Fruit fly (Drosophila melanogaster) whole organism, pupa: ENCODE measurements around the gene CG4911.

Experiments
- CG10348 ChIP-seq: fragments of 200-800 bp; sonication (Bioruptor generic); IDR thresholded peaks from 2 replicates; pipeline ENCODE4 v1.3.6; 2022; ENCODE audit warnings: missing biosample characterization, missing genetic modification characterization
- CG12605 ChIP-seq: fragments of 200-800 bp; sonication (Bioruptor generic); IDR thresholded peaks from 2 replicates; pipeline ENCODE4 v1.3.6; 2022; ENCODE audit warnings: missing biosample characterization, missing genetic modification characterization
- CG13204 ChIP-seq: fragments of 200-800 bp; sonication (Bioruptor generic); optimal IDR thresholded peaks from 2 replicates; lab custom pipeline; 2018; ENCODE audit warnings: missing biosample characterization, mild to moderate bottlenecking, missing genetic modification characterization, moderate library complexity
- CG14655 ChIP-seq: fragments of 200-800 bp; sonication (Bioruptor generic); optimal IDR thresholded peaks from 3 replicates; lab custom pipeline; 2017; ENCODE audit warnings: mild to moderate bottlenecking, missing biosample characterization, missing genetic modification reagents, missing genetic modification characterization
- CG15710 ChIP-seq: fragments of 200-800 bp; sonication (Bioruptor generic); optimal IDR thresholded peaks from 2 replicates; lab custom pipeline; 2018; ENCODE audit warnings: missing biosample characterization, mild to moderate bottlenecking, missing genetic modification characterization, moderate library complexity
- CG17806 ChIP-seq: fragments of 200-800 bp; sonication (Bioruptor generic); optimal IDR thresholded peaks from 2 replicates; lab custom pipeline; 2018; ENCODE audit warnings: missing biosample characterization, mild to moderate bottlenecking, missing genetic modification characterization, moderate library complexity
- CG32121 ChIP-seq: fragments of 200-800 bp; sonication (Bioruptor generic); IDR thresholded peaks from 2 replicates; pipeline ENCODE4 v1.3.6; 2022; ENCODE audit warnings: missing biosample characterization, missing genetic modification characterization
- CG34367 ChIP-seq: fragments of 200-800 bp; sonication (Bioruptor generic); optimal IDR thresholded peaks from 2 replicates; lab custom pipeline; 2018; ENCODE audit warnings: missing biosample characterization, mild to moderate bottlenecking, missing genetic modification characterization
- CG4496 ChIP-seq: fragments of 200-800 bp; sonication (Bioruptor generic); IDR thresholded peaks from 3 replicates; pipeline ENCODE4 v1.3.6; 2022; ENCODE audit warnings: missing biosample characterization, missing genetic modification characterization
- CG8159 ChIP-seq: fragments of 200-800 bp; sonication (Bioruptor generic); optimal IDR thresholded peaks from 3 replicates; lab custom pipeline; 2018; ENCODE audit warnings: missing biosample characterization, mild to moderate bottlenecking, missing genetic modification characterization, moderate library complexity
- CG8301 ChIP-seq: fragments of 200-800 bp; sonication (Bioruptor generic); optimal IDR thresholded peaks from 2 replicates; lab custom pipeline; 2018; ENCODE audit warnings: missing biosample characterization, mild to moderate bottlenecking, missing genetic modification characterization
- CG9948 ChIP-seq: fragments of 200-800 bp; sonication (Bioruptor generic); optimal IDR thresholded peaks from 2 replicates; lab custom pipeline; 2018; ENCODE audit warnings: missing biosample characterization, mild to moderate bottlenecking, missing genetic modification characterization, moderate library complexity
- D1 ChIP-seq: fragments of 200-800 bp; sonication (Bioruptor generic); optimal IDR thresholded peaks from 2 replicates; lab custom pipeline; 2018; ENCODE audit warnings: missing biosample characterization, mild to moderate bottlenecking, missing genetic modification characterization, moderate library complexity
- EcR ChIP-seq: fragments of 200-800 bp; sonication (Bioruptor generic); optimal IDR thresholded peaks from 3 replicates; lab custom pipeline; 2019; ENCODE audit warnings: missing biosample characterization, missing genetic modification characterization, mild to moderate bottlenecking, moderate library complexity, missing genetic modification reagents
- Ets98B ChIP-seq: fragments of 200-800 bp; sonication (Bioruptor generic); IDR thresholded peaks from 2 replicates; pipeline ENCODE4 v1.3.6; 2022; ENCODE audit warnings: missing biosample characterization, missing genetic modification characterization
- Pif1A ChIP-seq: fragments of 200-800 bp; sonication (Bioruptor generic); optimal IDR thresholded peaks from 3 replicates; lab custom pipeline; 2016; ENCODE audit warnings: missing biosample characterization, missing genetic modification characterization
- Pif1B ChIP-seq: fragments of 200-800 bp; sonication (Bioruptor generic); optimal IDR thresholded peaks from 3 replicates; lab custom pipeline; 2016; ENCODE audit warnings: missing biosample characterization, missing genetic modification characterization
- Snoo ChIP-seq: fragments of 200-800 bp; sonication (Bioruptor generic); optimal IDR thresholded peaks from 3 replicates; lab custom pipeline; 2017; ENCODE audit warnings: missing biosample characterization, mild to moderate bottlenecking, missing genetic modification characterization, inconsistent platforms
- fd96Ca ChIP-seq: fragments of 200-800 bp; sonication (Bioruptor generic); IDR thresholded peaks from 3 replicates; pipeline ENCODE4 v1.3.6; 2022; ENCODE audit warnings: missing biosample characterization, missing genetic modification characterization
- gl ChIP-seq: fragments of 200-800 bp; sonication (Bioruptor generic); optimal IDR thresholded peaks from 2 replicates; lab custom pipeline; 2018; ENCODE audit warnings: missing biosample characterization, mild to moderate bottlenecking, missing genetic modification characterization
- rn ChIP-seq: fragments of 200-800 bp; sonication (Bioruptor generic); IDR thresholded peaks from 2 replicates; pipeline ENCODE4 v1.3.6; 2022; ENCODE audit warnings: missing biosample characterization, missing genetic modification characterization

Gene CG4911

DNA sequence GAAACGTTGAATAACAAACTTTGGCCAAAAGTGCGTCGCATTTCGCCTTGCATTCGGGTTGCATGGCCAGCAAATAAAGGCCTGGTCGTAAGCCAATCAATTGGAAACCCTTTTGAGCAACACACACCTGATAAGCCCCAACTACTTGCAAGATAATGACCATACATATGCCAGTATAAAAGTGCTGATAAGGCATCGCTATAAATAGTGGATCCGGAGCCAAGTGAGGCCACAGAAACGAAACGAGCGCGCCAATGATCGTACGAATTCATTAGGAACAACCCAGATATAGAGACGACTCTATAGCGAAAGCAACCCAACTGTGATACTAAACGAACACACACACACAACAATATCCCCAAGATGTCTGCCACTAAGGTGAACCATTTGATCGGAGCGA, 24.1 kb upstream of the CG4911 start, which contains the start of gene CG13315:
TSS of gene CG13315 (plus strand) at position 230 of the 400 bp plus-strand sequence.
- TF ChIP-seq CG15710 (tag; lab: Kevin White, UChicago) (no peak), CG8159 (tag; lab: Kevin White, UChicago) (no peak), Snoo (tag; lab: Kevin White, UChicago) (no peak), CG4496 (no peak), Pif1B (GFP tag; lab: Kevin White, UChicago) (no peak)
- TF ChIP-seq, all 21 proteins: peak for 0

dm6 chr3L:9095704-9096103, 23.2 kb upstream of the CG4911 start:
- TF ChIP-seq CG34367 (tag; lab: Kevin White, UChicago) (no peak), gl (no peak), CG13204 (GFP tag; lab: Kevin White, UChicago) (no peak)

DNA sequence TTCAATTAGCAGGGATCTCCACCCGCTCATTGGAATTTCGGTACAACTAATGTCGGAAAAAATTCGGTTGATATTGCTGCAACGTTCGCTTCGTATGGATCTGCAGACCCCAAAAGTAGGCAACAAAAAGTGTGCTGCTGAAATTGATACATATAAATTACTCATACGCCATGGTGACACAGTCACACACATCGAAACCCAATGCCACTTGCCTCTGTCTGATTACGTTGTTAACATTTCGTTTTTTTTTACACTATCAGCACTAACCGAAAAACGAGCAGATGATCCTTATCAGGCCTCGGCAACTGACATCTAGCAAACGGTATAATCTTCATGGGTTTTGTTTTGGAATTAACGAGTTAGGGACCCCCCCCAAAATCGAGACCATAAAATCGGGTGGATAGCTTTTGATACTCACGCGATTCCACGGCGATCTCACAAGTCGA, 22.5 kb upstream of the CG4911 start:
- no peak for TF ChIP-seq CG17806 (tag; lab: Kevin White, UChicago)
- no peak for TF ChIP-seq CG8159 (tag; lab: Kevin White, UChicago)
- no peak for TF ChIP-seq CG10348 (GFP tag; lab: Robert Waterston, UW)
- TF ChIP-seq CG15710 (tag; lab: Kevin White, UChicago): no peak
- TF ChIP-seq CG9948: no peak
- TF ChIP-seq CG32121 (GFP tag; lab: Robert Waterston, UW): no peak
- no peak for TF ChIP-seq CG4496
- TF ChIP-seq CG12605: no peak
- no peak for TF ChIP-seq fd96Ca (GFP tag; lab: Robert Waterston, UW)

dm6 chr3L:9092356-9093103, 20.0 kb upstream of the CG4911 start, which contains the start of gene CG32032:
CG32032 (plus strand) TSS chr3L:9093053.
- no peak for TF ChIP-seq gl
- TF ChIP-seq CG4496: no peak
- no peak for TF ChIP-seq fd96Ca (GFP tag; lab: Robert Waterston, UW)
- no peak for TF ChIP-seq CG14655 (GFP tag; lab: Kevin White, UChicago)
- peak; percentile 42 for TF ChIP-seq CG15710 (tag; lab: Kevin White, UChicago)
- no peak for TF ChIP-seq D1 (tag; lab: Kevin White, UChicago)
- peak; percentile 44; the same call in 1 of the 2 replicates for TF ChIP-seq CG32121 (GFP tag; lab: Robert Waterston, UW)
- TF ChIP-seq CG17806 (tag; lab: Kevin White, UChicago): no peak
- no peak for TF ChIP-seq Snoo (tag; lab: Kevin White, UChicago)
- no peak for TF ChIP-seq Pif1A (GFP tag; lab: Kevin White, UChicago)
- TF ChIP-seq CG9948: no peak
- TF ChIP-seq EcR: no peak
- TF ChIP-seq CG8301 (tag; lab: Kevin White, UChicago): no peak
- TF ChIP-seq rn (GFP tag; lab: Robert Waterston, UW): no peak
- TF ChIP-seq Ets98B (GFP tag; lab: Robert Waterston, UW): no peak
- peak; percentile 61 for TF ChIP-seq CG8159 (tag; lab: Kevin White, UChicago)
- TF ChIP-seq CG12605: no peak
- no peak for TF ChIP-seq CG10348 (GFP tag; lab: Robert Waterston, UW)
- TF ChIP-seq Pif1B (GFP tag; lab: Kevin White, UChicago): no peak
- no peak for TF ChIP-seq CG34367 (tag; lab: Kevin White, UChicago)
- no peak for TF ChIP-seq CG13204 (GFP tag; lab: Kevin White, UChicago)
- TF ChIP-seq, all 21 proteins: peak for 3

- no peak for TF ChIP-seq Pif1A (GFP tag; lab: Kevin White, UChicago)
- no peak for TF ChIP-seq CG32121 (GFP tag; lab: Robert Waterston, UW)
- no peak for TF ChIP-seq CG9948
Measured at dm6 chr3L:9074882-9075281, 2.4 kb upstream of the CG4911 start.

DNA sequence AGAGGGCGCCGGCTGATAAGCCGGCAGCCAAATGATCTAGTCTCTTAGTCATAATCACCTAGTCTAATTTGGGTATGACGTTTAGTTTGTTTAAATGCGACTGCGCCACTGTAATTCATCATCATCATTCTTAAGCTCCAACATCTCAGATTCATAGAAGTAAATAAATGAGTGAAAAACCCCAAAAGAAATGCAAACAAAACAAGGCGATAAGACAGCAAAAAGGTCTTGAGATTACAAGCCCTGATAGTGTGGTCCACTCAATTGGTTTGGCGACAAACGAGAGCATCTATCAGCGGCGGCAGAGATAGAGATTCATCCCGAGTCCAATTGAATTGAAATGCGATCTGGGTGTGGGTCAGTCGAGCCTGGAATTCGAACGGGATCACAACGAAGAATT, 1.8 kb upstream of the CG4911 start, which contains the start of gene teq:
TSS of gene teq (plus strand) at position 359 of the 400 bp plus-strand sequence.
- TF ChIP-seq CG4496: no peak
- no peak for TF ChIP-seq CG12605
- no peak for TF ChIP-seq Ets98B (GFP tag; lab: Robert Waterston, UW)
- no peak for TF ChIP-seq Pif1A (GFP tag; lab: Kevin White, UChicago)
- TF ChIP-seq, all 21 proteins: peak for 0

DNA sequence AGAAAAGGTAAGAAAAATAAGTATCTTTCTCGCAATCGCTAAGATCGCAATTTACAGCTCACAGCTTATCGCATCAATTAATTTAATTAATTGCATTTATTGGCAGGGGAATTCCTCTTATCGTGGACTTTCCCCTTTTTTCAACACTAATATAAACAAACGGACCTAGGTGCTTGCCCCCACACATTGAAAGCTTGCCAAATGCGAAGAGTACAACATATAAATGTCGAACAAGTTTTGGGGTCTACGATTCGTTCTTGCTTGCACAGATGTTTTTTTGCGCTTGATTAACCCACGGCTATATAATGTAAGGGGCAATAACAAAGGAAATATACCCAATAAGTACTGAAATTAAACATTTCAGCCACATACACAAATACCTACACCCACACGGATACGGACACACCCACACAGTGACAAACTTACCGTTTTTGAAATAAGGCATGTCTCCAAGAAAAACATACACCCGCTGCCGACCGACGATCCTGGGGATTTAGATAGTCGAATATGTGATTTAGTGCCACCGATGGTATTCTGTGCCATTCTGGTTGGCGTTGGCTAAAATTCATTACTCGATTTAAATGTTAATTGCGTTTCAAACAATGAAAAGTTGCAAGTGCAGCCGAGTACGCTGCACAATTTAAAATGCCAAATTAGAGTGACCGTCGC, 335 bp downstream of the CG4911 start:
- no peak; the same call in 1 of the 2 replicates for TF ChIP-seq CG32121 (GFP tag; lab: Robert Waterston, UW)
- TF ChIP-seq CG15710 (tag; lab: Kevin White, UChicago): no peak
- peak; percentile 76 for TF ChIP-seq EcR
- TF ChIP-seq fd96Ca (GFP tag; lab: Robert Waterston, UW): no peak
